Worm (Caenorhabditis elegans) whole organism, young adult: ENCODE data around the gene C13F10.5.
A peak's percentile ranks its signal among the peaks of the same experiment; 100 is the strongest.

ENCODE experiments used
- B0336.3 ChIP-seq: fragments of 200-800 bp; sonication (Bioruptor generic); IDR thresholded peaks from 2 replicates; pipeline ENCODE4 v1.3.6; 2022; ENCODE audit warnings: missing genetic modification characterization, missing compliant biosample characterization
- F37B4.10 ChIP-seq: fragments of 200-800 bp; sonication (Bioruptor generic); IDR thresholded peaks from 2 replicates; pipeline ENCODE4 v1.3.6; 2022; ENCODE audit warnings: missing genetic modification characterization, missing compliant biosample characterization
- F39B2.1 ChIP-seq: fragments of 200-800 bp; sonication (Bioruptor generic); IDR thresholded peaks from 2 replicates; pipeline ENCODE4 v1.3.6; 2022; ENCODE audit warnings: missing genetic modification reagents, missing genetic modification characterization, missing compliant biosample characterization
- F52B5.7 ChIP-seq: sonication (generic microtip); optimal IDR thresholded peaks from 2 replicates; lab custom pipeline; 2016; ENCODE audit warnings: mild to moderate bottlenecking, missing genetic modification characterization, missing compliant biosample characterization
- F55B11.4 ChIP-seq: sonication (generic microtip); optimal IDR thresholded peaks from 2 replicates; lab custom pipeline; 2016; ENCODE audit warnings: missing compliant biosample characterization, missing genetic modification characterization, borderline replicate concordance; ENCODE audit not compliant: insufficient read depth
- K11D2.4 ChIP-seq: fragments of 200-800 bp; sonication (Bioruptor generic); IDR thresholded peaks from 2 replicates; pipeline ENCODE4 v1.3.6; 2022; ENCODE audit warnings: missing genetic modification reagents, missing genetic modification characterization, missing compliant biosample characterization
- T07F8.4 ChIP-seq: sonication (generic microtip); optimal IDR thresholded peaks from 2 replicates; lab custom pipeline; 2016; ENCODE audit warnings: mild to moderate bottlenecking, missing genetic modification characterization, moderate library complexity, missing compliant biosample characterization
- T26A5.8 ChIP-seq: sonication (generic microtip); optimal IDR thresholded peaks from 2 replicates; lab custom pipeline; 2016; ENCODE audit warnings: missing genetic modification characterization, missing compliant biosample characterization
- Y79H2A.3 ChIP-seq: fragments of 200-800 bp; sonication (Bioruptor generic); conservative IDR thresholded peaks from 2 replicates; pipeline ENCODE4 v1.3.6; 2022; ENCODE audit warnings: missing genetic modification reagents, missing genetic modification characterization, missing compliant biosample characterization
- akir-1 ChIP-seq: fragments of 200-800 bp; sonication (Bioruptor generic); optimal IDR thresholded peaks from 2 replicates; lab custom pipeline; 2018; ENCODE audit warnings: mild to moderate bottlenecking, missing genetic modification characterization, moderate library complexity, missing compliant biosample characterization
- ama-1 ChIP-seq, 3 experiments: fragments of 150-350 bp in 1 of 3; sonication (generic microtip) in 2 of 3; optimal IDR thresholded peaks; 2 replicates each; lab custom pipeline; 2014 to 2018; ENCODE audit warnings: missing biosample characterization in 2 of 3, missing genetic modification characterization in 2 of 3, missing genetic modification reagents in 2 of 3
- athp-1 ChIP-seq: sonication (generic microtip); optimal IDR thresholded peaks from 2 replicates; lab custom pipeline; 2017; ENCODE audit warnings: mild to moderate bottlenecking, missing genetic modification characterization, missing compliant biosample characterization
- attf-6 ChIP-seq: fragments of 200-800 bp; sonication (Bioruptor generic); IDR thresholded peaks from 2 replicates; pipeline ENCODE4 v1.3.6; 2022; ENCODE audit warnings: missing genetic modification reagents, missing genetic modification characterization, missing compliant biosample characterization
- cebp-1 ChIP-seq, 2 experiments: fragments of 200-800 bp in 1 of 2; sonication (Bioruptor generic) in 1 of 2; sonication (generic microtip) in 1 of 2; IDR thresholded peaks in 1 of 2; optimal IDR thresholded peaks in 1 of 2; 2 replicates each; pipeline versions ENCODE4 v1.3.6 to Lab custom; 2017 to 2022; ENCODE audit warnings: missing compliant biosample characterization in 2 of 2, missing genetic modification characterization in 2 of 2, mild to moderate bottlenecking in 1 of 2, missing genetic modification reagents in 1 of 2, moderate library complexity in 1 of 2
- ceh-27 ChIP-seq: fragments of 200-800 bp; sonication (Bioruptor generic); optimal IDR thresholded peaks from 2 replicates; lab custom pipeline; 2018; ENCODE audit warnings: mild to moderate bottlenecking, missing genetic modification characterization, moderate library complexity, missing compliant biosample characterization
- chd-7 ChIP-seq: sonication (generic microtip); optimal IDR thresholded peaks from 2 replicates; lab custom pipeline; 2016; ENCODE audit warnings: mild to moderate bottlenecking, missing genetic modification characterization, moderate library complexity, missing compliant biosample characterization
- die-1 ChIP-seq: sonication (generic microtip); optimal IDR thresholded peaks from 2 replicates; lab custom pipeline; 2016; ENCODE audit warnings: missing genotype, mild to moderate bottlenecking, missing genetic modification characterization, missing compliant biosample characterization
- dox-1 ChIP-seq: fragments of 200-800 bp; sonication (Bioruptor generic); IDR thresholded peaks from 2 replicates; pipeline ENCODE4 v1.3.6; 2022; ENCODE audit warnings: missing genetic modification reagents, missing genetic modification characterization, missing compliant biosample characterization
- efl-1 ChIP-seq: fragments of 150-350 bp; optimal IDR thresholded peaks from 2 replicates; lab custom pipeline; 2014; ENCODE audit warnings: missing biosample characterization, missing genetic modification reagents, missing genetic modification characterization
- egrh-3 ChIP-seq: fragments of 200-800 bp; sonication (Bioruptor generic); IDR thresholded peaks from 2 replicates; pipeline ENCODE4 v1.3.6; 2022; ENCODE audit warnings: missing genetic modification reagents, missing genetic modification characterization, missing compliant biosample characterization
- fkh-3 ChIP-seq: sonication (generic microtip); optimal IDR thresholded peaks from 2 replicates; lab custom pipeline; 2016; ENCODE audit warnings: mild to moderate bottlenecking, missing genetic modification characterization, missing compliant biosample characterization
- gei-17 ChIP-seq: fragments of 200-800 bp; sonication (Bioruptor generic); optimal IDR thresholded peaks from 2 replicates; lab custom pipeline; 2018; ENCODE audit warnings: mild to moderate bottlenecking, missing genetic modification characterization, missing compliant biosample characterization
- hlh-12 ChIP-seq: sonication (generic microtip); optimal IDR thresholded peaks from 2 replicates; lab custom pipeline; 2016; ENCODE audit warnings: missing genetic modification characterization, missing compliant biosample characterization
- hrde-1 ChIP-seq: sonication (generic microtip); optimal IDR thresholded peaks from 2 replicates; lab custom pipeline; 2016; ENCODE audit warnings: missing genetic modification characterization, mild to moderate bottlenecking, missing compliant biosample characterization, moderate library complexity, missing genotype, missing genetic modification reagents, borderline replicate concordance
- hsf-1 ChIP-seq: fragments of 200-800 bp; sonication (Bioruptor generic); IDR thresholded peaks from 2 replicates; pipeline ENCODE4 v1.3.6; 2022; ENCODE audit warnings: missing genetic modification reagents, missing genetic modification characterization, missing compliant biosample characterization
- lin-26 ChIP-seq: fragments of 200-800 bp; sonication (Bioruptor generic); IDR thresholded peaks from 2 replicates; pipeline ENCODE4 v1.3.6; 2022; ENCODE audit warnings: missing genetic modification reagents, missing genetic modification characterization, missing compliant biosample characterization
- lir-1 ChIP-seq: fragments of 200-800 bp; sonication (Bioruptor generic); conservative IDR thresholded peaks from 2 replicates; pipeline ENCODE4 v1.3.6; 2022; ENCODE audit warnings: missing genetic modification reagents, missing genetic modification characterization, missing compliant biosample characterization
- lsl-1 ChIP-seq: fragments of 200-800 bp; sonication (Bioruptor generic); optimal IDR thresholded peaks from 2 replicates; lab custom pipeline; 2018; ENCODE audit warnings: mild to moderate bottlenecking, missing genetic modification characterization, moderate library complexity, missing compliant biosample characterization
- madf-3 ChIP-seq: fragments of 200-800 bp; sonication (Bioruptor generic); IDR thresholded peaks from 2 replicates; pipeline ENCODE4 v1.3.6; 2022; ENCODE audit warnings: missing genetic modification reagents, missing genetic modification characterization, missing compliant biosample characterization
- madf-8 ChIP-seq: fragments of 200-800 bp; sonication (Bioruptor generic); conservative IDR thresholded peaks from 2 replicates; pipeline ENCODE4 v1.3.6; 2022; ENCODE audit warnings: missing genetic modification reagents, missing genetic modification characterization, missing compliant biosample characterization
- mel-28 ChIP-seq: sonication (generic microtip); optimal IDR thresholded peaks from 2 replicates; lab custom pipeline; 2016; ENCODE audit warnings: borderline replicate concordance, mild to moderate bottlenecking, missing genetic modification characterization, missing compliant biosample characterization
- nfya-1 ChIP-seq: sonication (generic microtip); optimal IDR thresholded peaks from 2 replicates; lab custom pipeline; 2017; ENCODE audit warnings: antibody characterized with exemption, missing compliant biosample characterization, missing genetic modification characterization, borderline replicate concordance; ENCODE audit not compliant: insufficient read depth
- nhr-27 ChIP-seq: fragments of 200-800 bp; sonication (Bioruptor generic); optimal IDR thresholded peaks from 2 replicates; lab custom pipeline; 2018; ENCODE audit warnings: mild to moderate bottlenecking, missing genetic modification characterization, moderate library complexity, missing compliant biosample characterization
- nhr-90 ChIP-seq: sonication (generic microtip); optimal IDR thresholded peaks from 2 replicates; lab custom pipeline; 2016; ENCODE audit warnings: missing genotype, mild to moderate bottlenecking, missing genetic modification characterization, missing compliant biosample characterization
- repo-1 ChIP-seq: sonication (generic microtip); optimal IDR thresholded peaks from 2 replicates; lab custom pipeline; 2017; ENCODE audit warnings: mild to moderate bottlenecking, missing genetic modification characterization, missing compliant biosample characterization
- sdz-38 ChIP-seq: sonication (generic microtip); optimal IDR thresholded peaks from 2 replicates; lab custom pipeline; 2016; ENCODE audit warnings: missing genotype, missing genetic modification characterization, missing compliant biosample characterization
- sptf-2 ChIP-seq: fragments of 200-800 bp; sonication (Bioruptor generic); optimal IDR thresholded peaks from 2 replicates; lab custom pipeline; 2018; ENCODE audit warnings: mild to moderate bottlenecking, missing genetic modification characterization, missing compliant biosample characterization
- tbx-9 ChIP-seq: sonication (generic microtip); optimal IDR thresholded peaks from 2 replicates; lab custom pipeline; 2016; ENCODE audit warnings: borderline replicate concordance, missing genetic modification characterization, inconsistent platforms, missing compliant biosample characterization
- unc-130 ChIP-seq: sonication (generic microtip); optimal IDR thresholded peaks from 2 replicates; lab custom pipeline; 2016; ENCODE audit warnings: missing genetic modification reagents, missing genetic modification characterization, missing compliant biosample characterization
- xnd-1 ChIP-seq: sonication (generic microtip); optimal IDR thresholded peaks from 2 replicates; lab custom pipeline; 2016; ENCODE audit warnings: missing genotype, missing genetic modification reagents, missing genetic modification characterization, missing compliant biosample characterization
- zfh-2 ChIP-seq: fragments of 200-800 bp; sonication (Bioruptor generic); conservative IDR thresholded peaks from 2 replicates; pipeline ENCODE4 v1.3.6; 2022; ENCODE audit warnings: missing genetic modification reagents, missing genetic modification characterization, missing compliant biosample characterization
- zim-3 ChIP-seq: sonication (generic microtip); optimal IDR thresholded peaks from 2 replicates; lab custom pipeline; 2017; ENCODE audit warnings: mild to moderate bottlenecking, missing genetic modification characterization, moderate library complexity, missing compliant biosample characterization
- ztf-22 ChIP-seq: fragments of 200-800 bp; sonication (Bioruptor generic); optimal IDR thresholded peaks from 2 replicates; lab custom pipeline; 2018; ENCODE audit warnings: mild to moderate bottlenecking, missing genetic modification characterization, moderate library complexity, missing compliant biosample characterization
- ztf-25 ChIP-seq: fragments of 200-800 bp; sonication (Bioruptor generic); IDR thresholded peaks from 2 replicates; pipeline ENCODE4 v1.3.6; 2022; ENCODE audit warnings: missing genetic modification reagents, missing genetic modification characterization, missing compliant biosample characterization

The C13F10.5 gene

ce11 chrV:7216016-7216415 is 2.9 kb downstream of the C13F10.5 start:
- no peak for TF ChIP-seq cebp-1 (GFP tag; IDR thresholded peaks at IDR 0.05; lab: Robert Waterston, UW)
- peak; percentile 16 for TF ChIP-seq cebp-1 (tag; optimal IDR thresholded peaks at IDR 0.05; lab: Kevin White, UChicago)
- TF ChIP-seq fkh-3 (tag; lab: Kevin White, UChicago), result no peak
- no peak for TF ChIP-seq Y79H2A.3
- TF ChIP-seq T26A5.8 (tag; lab: Kevin White, UChicago), result no peak
- no peak for TF ChIP-seq zim-3 (tag; lab: Kevin White, UChicago)
- TF ChIP-seq zfh-2, result peak; percentile 71
- no peak for TF ChIP-seq ztf-25 (GFP tag; lab: Robert Waterston, UW)
- no peak for TF ChIP-seq K11D2.4 (GFP tag; lab: Robert Waterston, UW)
- no peak for TF ChIP-seq repo-1
- TF ChIP-seq lsl-1 (GFP tag; lab: Kevin White, UChicago), result no peak
- TF ChIP-seq nhr-90 (tag; lab: Kevin White, UChicago), result no peak
- TF ChIP-seq hrde-1 (tag; lab: Kevin White, UChicago), result no peak
- 0 out of 2 replicates have a peak, but pooled peaks have one; percentile 22 for TF ChIP-seq hsf-1
- TF ChIP-seq lin-26 (GFP tag; lab: Robert Waterston, UW), result no peak
- no peak for TF ChIP-seq ceh-27 (GFP tag; lab: Kevin White, UChicago)
- no peak for TF ChIP-seq ztf-22 (GFP tag; lab: Kevin White, UChicago)
- TF ChIP-seq nhr-27 (tag; lab: Kevin White, UChicago), result no peak
- no peak for TF ChIP-seq lir-1 (GFP tag; lab: Robert Waterston, UW)
- TF ChIP-seq dox-1, result peak; percentile 8; the same call in 1 of the 2 replicates
- no peak for TF ChIP-seq attf-6
- TF ChIP-seq hlh-12 (tag; lab: Kevin White, UChicago), result no peak
- TF ChIP-seq akir-1, result no peak
- TF ChIP-seq B0336.3 (GFP tag; lab: Robert Waterston, UW), result no peak

- TF ChIP-seq egrh-3 (GFP tag; lab: Robert Waterston, UW), result no peak
- no peak for TF ChIP-seq tbx-9 (tag; lab: Kevin White, UChicago)
- TF ChIP-seq die-1, result no peak
- TF ChIP-seq nhr-90 (tag; lab: Kevin White, UChicago), result no peak
- no peak for TF ChIP-seq unc-130
- TF ChIP-seq athp-1 (tag; lab: Kevin White, UChicago), result no peak
- no peak for TF ChIP-seq repo-1
- TF ChIP-seq F39B2.1, result no peak
Measured at ce11 chrV:7214802-7215201, 4.1 kb downstream of the C13F10.5 start, which contains the start of gene soap-1. Gene soap-1 (minus strand): TSS chrV:7214902.

- TF ChIP-seq F37B4.10 (GFP tag; lab: Robert Waterston, UW), result no peak
- TF ChIP-seq tbx-9 (tag; lab: Kevin White, UChicago), result no peak
- no peak for TF ChIP-seq F52B5.7 (tag; lab: Kevin White, UChicago)
- no peak for TF ChIP-seq nhr-27 (tag; lab: Kevin White, UChicago)
- TF ChIP-seq hrde-1 (tag; lab: Kevin White, UChicago), result no peak
- TF ChIP-seq ama-1 (optimal IDR thresholded peaks at IDR 0.05; lab: Kevin White, UChicago), result no peak
- no peak for TF ChIP-seq ama-1 (GFP tag; optimal IDR thresholded peaks at IDR 0.05; lab: Kevin White, UChicago)
- no peak for TF ChIP-seq madf-8 (GFP tag; lab: Robert Waterston, UW)
- no peak for TF ChIP-seq F55B11.4 (tag; lab: Kevin White, UChicago)
- TF ChIP-seq mel-28 (tag; lab: Kevin White, UChicago), result no peak
- no peak for TF ChIP-seq sdz-38
- TF ChIP-seq xnd-1, result no peak
- no peak for TF ChIP-seq efl-1 (GFP tag; lab: Kevin White, UChicago)
- TF ChIP-seq T07F8.4 (tag; lab: Kevin White, UChicago), result no peak
- TF ChIP-seq nfya-1 (tag; lab: Kevin White, UChicago), result no peak
- TF ChIP-seq madf-3 (GFP tag; lab: Robert Waterston, UW), result no peak
- TF ChIP-seq chd-7 (tag; lab: Kevin White, UChicago), result no peak
- no peak for TF ChIP-seq gei-17
- no peak for TF ChIP-seq sptf-2 (GFP tag; lab: Kevin White, UChicago)
Measured at ce11 chrV:7209001-7209400, 9.9 kb downstream of the C13F10.5 start.
